Worm (Caenorhabditis elegans) whole organism, L4 larva: ENCODE data around the gene R09A8.2.
"Not testable (repeated sequence)": the region's sequence is repeated elsewhere in the genome, so short reads cannot be mapped to it uniquely, and the experiment has no call there.

Experiments
- F37D6.2 ChIP-seq: sonication (generic microtip); optimal IDR thresholded peaks from 2 replicates; lab custom pipeline; 2016; ENCODE audit warnings: mild to moderate bottlenecking, missing genetic modification characterization, missing compliant biosample characterization
- F49E8.2 ChIP-seq: sonication (generic microtip); optimal IDR thresholded peaks from 2 replicates; lab custom pipeline; 2016; ENCODE audit warnings: missing compliant biosample characterization, mild to moderate bottlenecking, missing genetic modification characterization, borderline replicate concordance
- Y48G9A.11 ChIP-seq: fragments of 200-800 bp; sonication (Bioruptor generic); IDR thresholded peaks from 2 replicates; pipeline ENCODE4 v1.3.6; 2022; ENCODE audit warnings: missing genetic modification reagents, missing genetic modification characterization, missing compliant biosample characterization
- Y75B8A.6 ChIP-seq: fragments of 200-800 bp; sonication (Bioruptor generic); IDR thresholded peaks from 2 replicates; pipeline ENCODE4 v1.3.6; 2022; ENCODE audit warnings: missing genetic modification reagents, missing genetic modification characterization, missing compliant biosample characterization
- ZK337.2 ChIP-seq: fragments of 200-800 bp; sonication (Bioruptor generic); IDR thresholded peaks from 2 replicates; pipeline ENCODE4 v1.3.6; 2022; ENCODE audit warnings: missing genetic modification reagents, missing genetic modification characterization, missing compliant biosample characterization
- aha-1 ChIP-seq: fragments of 150-350 bp; peaks from one replicate; lab custom pipeline; 2014; ENCODE audit warnings: missing biosample characterization, missing genetic modification characterization
- ceh-32 ChIP-seq: sonication (generic microtip); optimal IDR thresholded peaks from 2 replicates; lab custom pipeline; 2016; ENCODE audit warnings: mild to moderate bottlenecking, missing genetic modification characterization, missing compliant biosample characterization; ENCODE audit not compliant: poor library complexity
- ceh-44 ChIP-seq: fragments of 200-800 bp; sonication (Bioruptor generic); IDR thresholded peaks from 2 replicates; pipeline ENCODE4 v1.3.6; 2022; ENCODE audit warnings: missing genetic modification reagents, missing genetic modification characterization, missing compliant biosample characterization
- ceh-82 ChIP-seq: sonication (generic microtip); optimal IDR thresholded peaks from 2 replicates; lab custom pipeline; 2017; ENCODE audit warnings: missing biosample characterization, missing genetic modification characterization
- ces-1 ChIP-seq: fragments of 150-350 bp; sonication (generic microtip); optimal IDR thresholded peaks from 4 replicates; lab custom pipeline; 2014; ENCODE audit warnings: missing biosample characterization, missing genetic modification reagents, missing genetic modification characterization
- cey-2 ChIP-seq: sonication (generic microtip); optimal IDR thresholded peaks from 3 replicates; lab custom pipeline; 2017; ENCODE audit warnings: missing genetic modification characterization, mild to moderate bottlenecking, missing compliant biosample characterization, antibody characterized with exemption, borderline replicate concordance; ENCODE audit not compliant: insufficient read depth
- daf-12 ChIP-seq: fragments of 150-350 bp; optimal IDR thresholded peaks from 2 replicates; lab custom pipeline; 2014; ENCODE audit warnings: missing biosample characterization, missing genetic modification reagents, missing genetic modification characterization
- daf-16 ChIP-seq, 3 experiments: sonication (generic microtip); optimal IDR thresholded peaks; 2 replicates each; lab custom pipeline; 2016 to 2017; ENCODE audit warnings: missing genetic modification characterization in 3 of 3, missing genetic modification reagents in 3 of 3, mild to moderate bottlenecking in 2 of 3, missing compliant biosample characterization in 2 of 3, missing biosample characterization in 1 of 3, moderate library complexity in 1 of 3
- daf-8 ChIP-seq: fragments of 200-800 bp; sonication (Bioruptor generic); IDR thresholded peaks from 2 replicates; pipeline ENCODE4 v1.3.6; 2022; ENCODE audit warnings: missing genetic modification characterization, missing compliant biosample characterization
- egl-27 ChIP-seq: sonication (generic microtip); optimal IDR thresholded peaks from 3 replicates; lab custom pipeline; 2017; ENCODE audit warnings: missing biosample characterization, missing genetic modification reagents, missing genetic modification characterization
- fkh-10 ChIP-seq: fragments of 150-350 bp; optimal IDR thresholded peaks from 2 replicates; lab custom pipeline; 2014; ENCODE audit warnings: missing biosample characterization, missing genetic modification reagents, missing genetic modification characterization
- gei-8 ChIP-seq: fragments of 200-800 bp; sonication (Bioruptor generic); optimal IDR thresholded peaks from 2 replicates; lab custom pipeline; 2018; ENCODE audit warnings: mild to moderate bottlenecking, missing genetic modification characterization, missing compliant biosample characterization
- hlh-30 ChIP-seq: sonication (generic microtip); optimal IDR thresholded peaks from 2 replicates; lab custom pipeline; 2017; ENCODE audit warnings: antibody characterized with exemption, mild to moderate bottlenecking, missing genetic modification characterization, missing compliant biosample characterization; ENCODE audit not compliant: insufficient read depth
- hmg-1.1 ChIP-seq: fragments of 200-800 bp; sonication (Bioruptor generic); IDR thresholded peaks from 2 replicates; pipeline ENCODE4 v1.3.6; 2022; ENCODE audit warnings: missing genetic modification reagents, missing genetic modification characterization, missing compliant biosample characterization
- jun-1 ChIP-seq: fragments of 150-350 bp; optimal IDR thresholded peaks from 2 replicates; lab custom pipeline; 2014; ENCODE audit warnings: missing biosample characterization, missing genetic modification reagents, missing genetic modification characterization
- lim-7 ChIP-seq: fragments of 200-800 bp; sonication (Bioruptor generic); IDR thresholded peaks from 2 replicates; pipeline ENCODE4 v1.3.6; 2022; ENCODE audit warnings: missing genetic modification characterization, missing compliant biosample characterization
- lin-1 ChIP-seq: fragments of 200-800 bp; sonication (Bioruptor generic); IDR thresholded peaks from 2 replicates; pipeline ENCODE4 v1.3.6; 2022; ENCODE audit warnings: missing genetic modification reagents, missing genetic modification characterization, missing compliant biosample characterization
- lin-15B ChIP-seq: fragments of 150-350 bp; sonication (generic microtip); optimal IDR thresholded peaks from 3 replicates; lab custom pipeline; 2014; ENCODE audit warnings: missing biosample characterization, missing genetic modification characterization
- lin-29 ChIP-seq: fragments of 200-800 bp; sonication (Bioruptor generic); IDR thresholded peaks from 2 replicates; pipeline ENCODE4 v1.3.6; 2022; ENCODE audit warnings: missing genetic modification reagents, missing genetic modification characterization, missing compliant biosample characterization
- lin-38 ChIP-seq: fragments of 200-800 bp; sonication (Bioruptor generic); IDR thresholded peaks from 2 replicates; pipeline ENCODE4 v1.3.6; 2022; ENCODE audit warnings: missing genetic modification reagents, missing genetic modification characterization, missing compliant biosample characterization
- lin-39 ChIP-seq: fragments of 150-350 bp; optimal IDR thresholded peaks from 2 replicates; lab custom pipeline; 2014; ENCODE audit warnings: missing biosample characterization, missing genetic modification reagents, missing genetic modification characterization
- mdt-29 ChIP-seq: fragments of 200-800 bp; sonication (Bioruptor generic); IDR thresholded peaks from 2 replicates; pipeline ENCODE4 v1.3.6; 2022; ENCODE audit warnings: missing genetic modification reagents, missing genetic modification characterization, missing compliant biosample characterization
- nhr-11 ChIP-seq: fragments of 150-350 bp; optimal IDR thresholded peaks from 2 replicates; lab custom pipeline; 2014; ENCODE audit warnings: missing biosample characterization, missing genetic modification characterization
- nhr-237 ChIP-seq: sonication (generic microtip); optimal IDR thresholded peaks from 2 replicates; lab custom pipeline; 2017; ENCODE audit warnings: missing biosample characterization, missing genetic modification characterization
- nhr-41 ChIP-seq: fragments of 200-800 bp; sonication (Bioruptor generic); IDR thresholded peaks from 2 replicates; pipeline ENCODE4 v1.3.6; 2022; ENCODE audit warnings: missing genetic modification reagents, missing genetic modification characterization, missing compliant biosample characterization
- nhr-6 ChIP-seq: fragments of 150-350 bp; optimal IDR thresholded peaks from 2 replicates; lab custom pipeline; 2014; ENCODE audit warnings: missing biosample characterization, missing genetic modification characterization
- nhr-77 ChIP-seq: fragments of 150-350 bp; optimal IDR thresholded peaks from 2 replicates; lab custom pipeline; 2014; ENCODE audit warnings: missing biosample characterization, missing genetic modification characterization
- pha-4 ChIP-seq, 2 experiments: fragments of 150-350 bp in 1 of 2; fragments of 200-800 bp in 1 of 2; sonication (Bioruptor generic) in 1 of 2; IDR thresholded peaks in 1 of 2; optimal IDR thresholded peaks in 1 of 2; 2 replicates each; pipeline versions ENCODE4 v1.3.6 to Lab custom; 2014 to 2022; ENCODE audit warnings: missing genetic modification characterization in 2 of 2, missing genetic modification reagents in 2 of 2, missing biosample characterization in 1 of 2, missing compliant biosample characterization in 1 of 2
- set-16 ChIP-seq: fragments of 200-800 bp; sonication (Bioruptor generic); IDR thresholded peaks from 2 replicates; pipeline ENCODE4 v1.3.6; 2022; ENCODE audit warnings: missing genetic modification reagents, missing genetic modification characterization, missing compliant biosample characterization
- snpc-1.2 ChIP-seq: fragments of 200-800 bp; sonication (Bioruptor generic); IDR thresholded peaks from 2 replicates; pipeline ENCODE4 v1.3.6; 2022; ENCODE audit warnings: missing genetic modification reagents, missing genetic modification characterization, missing compliant biosample characterization
- spr-1 ChIP-seq: sonication (generic microtip); optimal IDR thresholded peaks from 2 replicates; lab custom pipeline; 2016; ENCODE audit warnings: mild to moderate bottlenecking, missing genetic modification characterization, missing compliant biosample characterization
- tag-97 ChIP-seq: fragments of 200-800 bp; sonication (Bioruptor generic); IDR thresholded peaks from 2 replicates; pipeline ENCODE4 v1.3.6; 2022; ENCODE audit warnings: missing genetic modification characterization, missing compliant biosample characterization
- unc-130 ChIP-seq: sonication (generic microtip); optimal IDR thresholded peaks from 2 replicates; lab custom pipeline; 2016; ENCODE audit warnings: missing genetic modification reagents, missing genetic modification characterization, missing compliant biosample characterization
- unc-62 ChIP-seq, 3 experiments: fragments of 150-350 bp in 1 of 3; sonication (generic microtip); optimal IDR thresholded peaks in 2 of 3; peaks in 1 of 3; 1 replicate in 1 of 3; 2 replicates in 2 of 3; lab custom pipeline; 2014 to 2017; ENCODE audit warnings: missing biosample characterization in 3 of 3, missing genetic modification characterization in 3 of 3, missing genetic modification reagents in 3 of 3, missing genotype in 1 of 3
- zfp-2 ChIP-seq: sonication (generic microtip); optimal IDR thresholded peaks from 2 replicates; lab custom pipeline; 2016; ENCODE audit warnings: mild to moderate bottlenecking, missing genetic modification characterization, missing compliant biosample characterization
- zip-11 ChIP-seq: fragments of 200-800 bp; sonication (Bioruptor generic); IDR thresholded peaks from 2 replicates; pipeline ENCODE4 v1.3.6; 2022; ENCODE audit warnings: missing genetic modification characterization, missing compliant biosample characterization
- ztf-7 ChIP-seq: fragments of 150-350 bp; optimal IDR thresholded peaks from 2 replicates; lab custom pipeline; 2014; ENCODE audit warnings: missing biosample characterization, missing genetic modification characterization

Gene R09A8.2

ce11 chrX:12607578-12607977 is 11.7 kb upstream of the R09A8.2 start:
- TF ChIP-seq set-16 = peak; percentile 60
- TF ChIP-seq daf-8 = 0 out of 2 replicates have a peak, but pooled peaks have one; percentile 56

- not testable (repeated sequence) for TF ChIP-seq hmg-1.1 (GFP tag; lab: Robert Waterston, UW); nhr-6; pha-4 (GFP tag; IDR thresholded peaks at IDR 0.05; lab: Robert Waterston, UW); pha-4 (tag; optimal IDR thresholded peaks at IDR 0.05; lab: Kevin White, UChicago)
Measured at ce11 chrX:12613451-12613850, 5.8 kb upstream of the R09A8.2 start, which contains the start of gene R09A8.1. Gene R09A8.1, plus strand, starts transcription at chrX:12613751.

ce11 chrX:12618447-12618846 is 818 bp upstream of the R09A8.2 start:
- TF ChIP-seq lin-38 (no peak), lin-29 (GFP tag; lab: Robert Waterston, UW) (no peak), egl-27 (tag; lab: Kevin White, UChicago) (no peak), lin-39 (tag; lab: Kevin White, UChicago) (no peak), nhr-41 (GFP tag; lab: Robert Waterston, UW) (no peak), set-16 (peak; percentile 66), nhr-11 (tag; lab: Kevin White, UChicago) (no peak), ceh-44 (GFP tag; lab: Robert Waterston, UW) (no peak)

ce11 chrX:12620310-12620709 is 1.0 kb downstream of the R09A8.2 start:
- peak in 1 of 2 experiments; percentile 91 for TF ChIP-seq unc-62 (GFP tag; optimal IDR thresholded peaks at IDR 0.05 in 1 of 2; lab: Kevin White, UChicago)
- no peak for TF ChIP-seq unc-62 (tag; optimal IDR thresholded peaks at IDR 0.05; lab: Kevin White, UChicago)
- no peak for TF ChIP-seq Y48G9A.11 (GFP tag; lab: Robert Waterston, UW)
- peak; percentile 85 for TF ChIP-seq aha-1
- no peak for TF ChIP-seq ceh-32 (tag; lab: Kevin White, UChicago)
- TF ChIP-seq jun-1 (tag; lab: Kevin White, UChicago) = no peak
- no peak for TF ChIP-seq gei-8

ce11 chrX:12627797-12628196 is 8.5 kb downstream of the R09A8.2 start:
- TF ChIP-seq aha-1 = no peak
- TF ChIP-seq F37D6.2 = no peak
- TF ChIP-seq nhr-237 = no peak
- TF ChIP-seq daf-12 (tag; lab: Kevin White, UChicago) = no peak
- TF ChIP-seq unc-130 (GFP tag; lab: Kevin White, UChicago) = no peak
- TF ChIP-seq hlh-30 (tag; lab: Kevin White, UChicago) = peak; percentile 56
- TF ChIP-seq nhr-77 = peak; percentile 70
- no peak for TF ChIP-seq snpc-1.2
- no peak for TF ChIP-seq ztf-7 (tag; lab: Kevin White, UChicago)
- no peak for TF ChIP-seq spr-1 (tag; lab: Kevin White, UChicago)
- TF ChIP-seq set-16 = no peak
- 0 out of 2 replicates have a peak, but pooled peaks have one; percentile 22 for TF ChIP-seq lin-1 (GFP tag; lab: Robert Waterston, UW)
- TF ChIP-seq F49E8.2 (tag; lab: Kevin White, UChicago) = no peak
- no peak for TF ChIP-seq jun-1 (tag; lab: Kevin White, UChicago)
- no peak for TF ChIP-seq fkh-10 (GFP tag; lab: Kevin White, UChicago)
- TF ChIP-seq lin-29 (GFP tag; lab: Robert Waterston, UW) = no peak
- no peak for TF ChIP-seq zfp-2
- TF ChIP-seq lim-7 (GFP tag; lab: Robert Waterston, UW) = no peak
- peak in 1 of 2 experiments; percentile 23 for TF ChIP-seq daf-16 (GFP tag; optimal IDR thresholded peaks at IDR 0.05; lab: Kevin White, UChicago)
- peak; percentile 93 for TF ChIP-seq daf-16 (tag; optimal IDR thresholded peaks at IDR 0.05; lab: Kevin White, UChicago)
- no peak for TF ChIP-seq Y75B8A.6 (GFP tag; lab: Robert Waterston, UW)
- no peak for TF ChIP-seq zip-11 (GFP tag; lab: Robert Waterston, UW)
- TF ChIP-seq ZK337.2 (GFP tag; lab: Robert Waterston, UW) = no peak
- no peak for TF ChIP-seq ceh-82 (tag; lab: Kevin White, UChicago)
- TF ChIP-seq mdt-29 = no peak
- no peak for TF ChIP-seq ces-1 (GFP tag; lab: Kevin White, UChicago)
- no peak for TF ChIP-seq lin-15B
- no peak for TF ChIP-seq tag-97 (GFP tag; lab: Robert Waterston, UW)
- TF ChIP-seq Y48G9A.11 (GFP tag; lab: Robert Waterston, UW) = no peak
- no peak for TF ChIP-seq cey-2 (tag; lab: Kevin White, UChicago)
